Fruit fly (Drosophila melanogaster) whole organism, pupa: Measurements from ENCODE around the gene Egfrap.

Experiments used
- CG10348 ChIP-seq: fragments of 200-800 bp; sonication (Bioruptor generic); IDR thresholded peaks from 2 replicates; pipeline ENCODE4 v1.3.6; 2022; ENCODE audit warnings: missing biosample characterization, missing genetic modification characterization
- CG12605 ChIP-seq: fragments of 200-800 bp; sonication (Bioruptor generic); IDR thresholded peaks from 2 replicates; pipeline ENCODE4 v1.3.6; 2022; ENCODE audit warnings: missing biosample characterization, missing genetic modification characterization
- CG13204 ChIP-seq: fragments of 200-800 bp; sonication (Bioruptor generic); optimal IDR thresholded peaks from 2 replicates; lab custom pipeline; 2018; ENCODE audit warnings: missing biosample characterization, mild to moderate bottlenecking, missing genetic modification characterization, moderate library complexity
- CG14655 ChIP-seq: fragments of 200-800 bp; sonication (Bioruptor generic); optimal IDR thresholded peaks from 3 replicates; lab custom pipeline; 2017; ENCODE audit warnings: mild to moderate bottlenecking, missing biosample characterization, missing genetic modification reagents, missing genetic modification characterization
- CG15710 ChIP-seq: fragments of 200-800 bp; sonication (Bioruptor generic); optimal IDR thresholded peaks from 2 replicates; lab custom pipeline; 2018; ENCODE audit warnings: missing biosample characterization, mild to moderate bottlenecking, missing genetic modification characterization, moderate library complexity
- CG17806 ChIP-seq: fragments of 200-800 bp; sonication (Bioruptor generic); optimal IDR thresholded peaks from 2 replicates; lab custom pipeline; 2018; ENCODE audit warnings: missing biosample characterization, mild to moderate bottlenecking, missing genetic modification characterization, moderate library complexity
- CG32121 ChIP-seq: fragments of 200-800 bp; sonication (Bioruptor generic); IDR thresholded peaks from 2 replicates; pipeline ENCODE4 v1.3.6; 2022; ENCODE audit warnings: missing biosample characterization, missing genetic modification characterization
- CG34367 ChIP-seq: fragments of 200-800 bp; sonication (Bioruptor generic); optimal IDR thresholded peaks from 2 replicates; lab custom pipeline; 2018; ENCODE audit warnings: missing biosample characterization, mild to moderate bottlenecking, missing genetic modification characterization
- CG4496 ChIP-seq: fragments of 200-800 bp; sonication (Bioruptor generic); IDR thresholded peaks from 3 replicates; pipeline ENCODE4 v1.3.6; 2022; ENCODE audit warnings: missing biosample characterization, missing genetic modification characterization
- CG8159 ChIP-seq: fragments of 200-800 bp; sonication (Bioruptor generic); optimal IDR thresholded peaks from 3 replicates; lab custom pipeline; 2018; ENCODE audit warnings: missing biosample characterization, mild to moderate bottlenecking, missing genetic modification characterization, moderate library complexity
- CG8301 ChIP-seq: fragments of 200-800 bp; sonication (Bioruptor generic); optimal IDR thresholded peaks from 2 replicates; lab custom pipeline; 2018; ENCODE audit warnings: missing biosample characterization, mild to moderate bottlenecking, missing genetic modification characterization
- CG9948 ChIP-seq: fragments of 200-800 bp; sonication (Bioruptor generic); optimal IDR thresholded peaks from 2 replicates; lab custom pipeline; 2018; ENCODE audit warnings: missing biosample characterization, mild to moderate bottlenecking, missing genetic modification characterization, moderate library complexity
- D1 ChIP-seq: fragments of 200-800 bp; sonication (Bioruptor generic); optimal IDR thresholded peaks from 2 replicates; lab custom pipeline; 2018; ENCODE audit warnings: missing biosample characterization, mild to moderate bottlenecking, missing genetic modification characterization, moderate library complexity
- EcR ChIP-seq: fragments of 200-800 bp; sonication (Bioruptor generic); optimal IDR thresholded peaks from 3 replicates; lab custom pipeline; 2019; ENCODE audit warnings: missing biosample characterization, missing genetic modification characterization, mild to moderate bottlenecking, moderate library complexity, missing genetic modification reagents
- Ets98B ChIP-seq: fragments of 200-800 bp; sonication (Bioruptor generic); IDR thresholded peaks from 2 replicates; pipeline ENCODE4 v1.3.6; 2022; ENCODE audit warnings: missing biosample characterization, missing genetic modification characterization
- Pif1A ChIP-seq: fragments of 200-800 bp; sonication (Bioruptor generic); optimal IDR thresholded peaks from 3 replicates; lab custom pipeline; 2016; ENCODE audit warnings: missing biosample characterization, missing genetic modification characterization
- Pif1B ChIP-seq: fragments of 200-800 bp; sonication (Bioruptor generic); optimal IDR thresholded peaks from 3 replicates; lab custom pipeline; 2016; ENCODE audit warnings: missing biosample characterization, missing genetic modification characterization
- Snoo ChIP-seq: fragments of 200-800 bp; sonication (Bioruptor generic); optimal IDR thresholded peaks from 3 replicates; lab custom pipeline; 2017; ENCODE audit warnings: missing biosample characterization, mild to moderate bottlenecking, missing genetic modification characterization, inconsistent platforms
- fd96Ca ChIP-seq: fragments of 200-800 bp; sonication (Bioruptor generic); IDR thresholded peaks from 3 replicates; pipeline ENCODE4 v1.3.6; 2022; ENCODE audit warnings: missing biosample characterization, missing genetic modification characterization
- gl ChIP-seq: fragments of 200-800 bp; sonication (Bioruptor generic); optimal IDR thresholded peaks from 2 replicates; lab custom pipeline; 2018; ENCODE audit warnings: missing biosample characterization, mild to moderate bottlenecking, missing genetic modification characterization
- rn ChIP-seq: fragments of 200-800 bp; sonication (Bioruptor generic); IDR thresholded peaks from 2 replicates; pipeline ENCODE4 v1.3.6; 2022; ENCODE audit warnings: missing biosample characterization, missing genetic modification characterization

Egfrap gene

dm6 chr3L:5932363-5932914, 18.0 kb downstream of the Egfrap start, which contains the start of gene Rcc1:
Rcc1 (minus strand) TSS chr3L:5932773.
- TF ChIP-seq gl (tag; lab: Kevin White, UChicago) (no peak), CG8159 (peak; percentile 11)

- TF ChIP-seq rn (GFP tag; lab: Robert Waterston, UW) (no peak), gl (tag; lab: Kevin White, UChicago) (no peak), CG14655 (no peak), CG15710 (tag; lab: Kevin White, UChicago) (no peak), CG13204 (GFP tag; lab: Kevin White, UChicago) (no peak), Pif1A (GFP tag; lab: Kevin White, UChicago) (no peak), CG12605 (GFP tag; lab: Robert Waterston, UW) (no peak), Snoo (tag; lab: Kevin White, UChicago) (no peak), CG4496 (GFP tag; lab: Robert Waterston, UW) (no peak), CG9948 (tag; lab: Kevin White, UChicago) (no peak), CG17806 (tag; lab: Kevin White, UChicago) (no peak), CG8301 (tag; lab: Kevin White, UChicago) (no peak), CG32121 (no peak), D1 (tag; lab: Kevin White, UChicago) (no peak), Pif1B (GFP tag; lab: Kevin White, UChicago) (no peak), Ets98B (GFP tag; lab: Robert Waterston, UW) (no peak), CG8159 (no peak), EcR (no peak)
Measured at dm6 chr3L:5927536-5927935, 22.9 kb downstream of the Egfrap start.

dm6 chr3L:5926015-5926988, 24.2 kb downstream of the Egfrap start:
- TF ChIP-seq CG32121 (peak; percentile 68), Pif1B (GFP tag; lab: Kevin White, UChicago) (peak; percentile 34), CG4496 (GFP tag; lab: Robert Waterston, UW) (peak; percentile 66; the same call in 2 of the 3 replicates), CG34367 (tag; lab: Kevin White, UChicago) (no peak), Pif1A (GFP tag; lab: Kevin White, UChicago) (peak; percentile 23), CG8301 (tag; lab: Kevin White, UChicago) (peak; percentile 13), fd96Ca (GFP tag; lab: Robert Waterston, UW) (peak; percentile 12; the same call in 1 of the 3 replicates), EcR (peak; percentile 55), Ets98B (GFP tag; lab: Robert Waterston, UW) (peak; percentile 60; the same call in 1 of the 2 replicates), D1 (tag; lab: Kevin White, UChicago) (no peak), gl (tag; lab: Kevin White, UChicago) (no peak), Snoo (tag; lab: Kevin White, UChicago) (peak; percentile 20), CG12605 (GFP tag; lab: Robert Waterston, UW) (peak; percentile 12; the same call in 1 of the 2 replicates), CG15710 (tag; lab: Kevin White, UChicago) (peak; percentile 5), CG9948 (tag; lab: Kevin White, UChicago) (no peak)

dm6 chr3L:5923646-5924122, 26.8 kb downstream of the Egfrap start, which contains the start of gene CG33523:
CG33523 (plus strand) TSS chr3L:5923862.
- TF ChIP-seq CG32121 (0 out of 2 replicates have a peak, but pooled peaks have one; percentile 19), CG14655 (no peak)

dm6 chr3L:5922005-5922685, 28.3 kb downstream of the Egfrap start, which contains the start of gene CG32407:
CG32407 (plus strand) TSS chr3L:5922055.
- TF ChIP-seq CG13204 (GFP tag; lab: Kevin White, UChicago): peak; percentile 76
- no peak for TF ChIP-seq Pif1A (GFP tag; lab: Kevin White, UChicago)
- TF ChIP-seq fd96Ca (GFP tag; lab: Robert Waterston, UW): 0 out of 3 replicates have a peak, but pooled peaks have one; percentile 42
- no peak for TF ChIP-seq CG9948 (tag; lab: Kevin White, UChicago)
- no peak for TF ChIP-seq Pif1B (GFP tag; lab: Kevin White, UChicago)
- no peak for TF ChIP-seq CG12605 (GFP tag; lab: Robert Waterston, UW)
- TF ChIP-seq rn (GFP tag; lab: Robert Waterston, UW): no peak
- TF ChIP-seq CG10348 (GFP tag; lab: Robert Waterston, UW): no peak
- TF ChIP-seq CG15710 (tag; lab: Kevin White, UChicago): no peak
- TF ChIP-seq CG8301 (tag; lab: Kevin White, UChicago): no peak
- no peak for TF ChIP-seq D1 (tag; lab: Kevin White, UChicago)
- TF ChIP-seq EcR: no peak
- no peak for TF ChIP-seq gl (tag; lab: Kevin White, UChicago)
- no peak for TF ChIP-seq CG17806 (tag; lab: Kevin White, UChicago)
- no peak for TF ChIP-seq CG8159
- TF ChIP-seq CG4496 (GFP tag; lab: Robert Waterston, UW): peak; percentile 56; the same call in 1 of the 3 replicates
- peak; percentile 41; the same call in 1 of the 2 replicates for TF ChIP-seq Ets98B (GFP tag; lab: Robert Waterston, UW)
- 0 out of 2 replicates have a peak, but pooled peaks have one; percentile 11 for TF ChIP-seq CG32121
- peak; percentile 21 for TF ChIP-seq CG34367 (tag; lab: Kevin White, UChicago)
